Fruit fly (Drosophila melanogaster): ENCODE measurements around the gene CG7879.
A peak's percentile ranks its signal among the peaks of the same experiment; 100 is the strongest.

CG7879 gene

dm6 chr3L:1569966-1570276 is 1.5 kb upstream of the CG7879 start:
- TF ChIP-seq Hnf4 (GFP tag; optimal IDR thresholded peaks at IDR 0.05) = no peak
- no peak for TF ChIP-seq brk (GFP tag; optimal IDR thresholded peaks at IDR 0.05)
- peak; percentile 88 for TF ChIP-seq psq (GFP tag; optimal IDR thresholded peaks at IDR 0.05)
- TF ChIP-seq Abd-B (GFP tag; optimal IDR thresholded peaks at IDR 0.05) = no peak
- no peak for TF ChIP-seq Dfd (GFP tag; optimal IDR thresholded peaks at IDR 0.05)

DNA sequence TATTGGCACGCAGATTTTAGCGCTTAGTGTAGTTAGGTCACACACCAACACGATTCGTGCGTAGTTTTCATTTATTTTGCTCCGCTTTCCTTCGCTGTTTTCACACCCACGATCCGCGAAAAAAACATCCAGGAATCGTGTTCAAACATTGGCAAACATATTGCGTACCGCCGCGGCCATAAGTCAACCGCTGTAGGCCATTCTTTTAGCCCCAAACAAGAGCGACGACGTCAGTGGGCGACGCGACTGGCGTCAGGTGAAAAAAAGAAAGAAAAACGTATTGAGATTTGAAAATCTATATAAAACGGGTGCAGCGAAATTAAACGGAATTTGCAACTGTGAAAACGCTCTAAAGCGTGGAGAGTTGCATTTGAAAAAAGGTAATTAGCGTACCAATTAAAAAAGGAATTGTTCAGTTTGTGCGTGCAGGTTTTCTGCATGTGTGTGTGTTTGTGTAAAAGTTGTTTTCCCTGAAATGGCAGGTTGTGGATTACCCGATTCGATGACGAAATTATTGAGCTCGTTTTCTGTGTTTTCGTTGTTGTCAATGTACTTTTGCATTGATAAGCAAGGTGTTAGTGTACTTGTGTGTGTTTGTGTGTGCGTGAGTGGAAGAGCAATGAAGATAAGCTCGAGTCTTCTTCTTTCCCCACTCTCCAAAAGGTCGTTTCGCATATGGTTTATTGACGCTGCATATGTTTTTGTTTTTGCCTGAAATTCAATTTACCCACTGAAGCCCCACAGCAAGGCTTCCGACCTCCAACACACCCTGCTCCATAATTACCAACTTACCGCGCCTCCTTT is 956 bp upstream of the CG7879 start, which contains the start of gene Tmep:
Tmep (plus strand) TSS at position 20 of the 804 bp plus-strand sequence.
- TF ChIP-seq h (GFP tag; optimal IDR thresholded peaks at IDR 0.05) (no peak), Sp1 (GFP tag; optimal IDR thresholded peaks at IDR 0.05) (peak; percentile 22), Jra (GFP tag; optimal IDR thresholded peaks at IDR 0.05) (no peak), tai (GFP tag; optimal IDR thresholded peaks at IDR 0.05) (no peak), N (GFP tag; optimal IDR thresholded peaks at IDR 0.05) (no peak), Dif (GFP tag; optimal IDR thresholded peaks at IDR 0.05; ENCODE audit: partially characterized antibody) (no peak), CrebA (GFP tag; optimal IDR thresholded peaks at IDR 0.05; ENCODE audit: borderline replicate concordance) (no peak), foxo (GFP tag; optimal IDR thresholded peaks at IDR 0.05) (no peak), OdsH (GFP tag; optimal IDR thresholded peaks at IDR 0.05) (peak; percentile 30), Rel (GFP tag; optimal IDR thresholded peaks at IDR 0.05) (no peak), Rel (tag; optimal IDR thresholded peaks at IDR 0.05) (peak; percentile 85), woc (GFP tag; optimal IDR thresholded peaks at IDR 0.05) (no peak), ey (GFP tag; optimal IDR thresholded peaks at IDR 0.05) (no peak), dl (GFP tag; optimal IDR thresholded peaks at IDR 0.05; ENCODE audit: insufficient read depth in 1 of 2, partially characterized antibody in 2 of 2) (no peak), dmrt93B (GFP tag; optimal IDR thresholded peaks at IDR 0.05) (no peak), Abd-B (GFP tag; optimal IDR thresholded peaks at IDR 0.05) (no peak), CG9705 (GFP tag; optimal IDR thresholded peaks at IDR 0.05) (no peak), rgr (GFP tag; optimal IDR thresholded peaks at IDR 0.05) (no peak), Vsx2 (GFP tag; optimal IDR thresholded peaks at IDR 0.05; ENCODE audit: partially characterized antibody) (no peak), dsf (GFP tag; optimal IDR thresholded peaks at IDR 0.05; ENCODE audit: borderline replicate concordance) (no peak), Dfd (GFP tag; optimal IDR thresholded peaks at IDR 0.05) (no peak), jim (GFP tag; optimal IDR thresholded peaks at IDR 0.05) (no peak), psq (GFP tag; optimal IDR thresholded peaks at IDR 0.05) (no peak), fru (GFP tag; optimal IDR thresholded peaks at IDR 0.05) (peak; percentile 7), br (GFP tag; optimal IDR thresholded peaks at IDR 0.05) (no peak), Mio (GFP tag; optimal IDR thresholded peaks at IDR 0.05) (no peak), Hnf4 (GFP tag; optimal IDR thresholded peaks at IDR 0.05) (no peak), Hr83 (GFP tag; optimal IDR thresholded peaks at IDR 0.05; ENCODE audit: poor library complexity, severe bottlenecking) (peak; percentile 19), lola (GFP tag; optimal IDR thresholded peaks at IDR 0.05) (no peak), GATAd (GFP tag; optimal IDR thresholded peaks at IDR 0.05) (no peak), Myc (optimal IDR thresholded peaks at IDR 0.05) (peak; percentile 15)

- TF ChIP-seq Vsx2 (GFP tag; optimal IDR thresholded peaks at IDR 0.05; ENCODE audit: partially characterized antibody) (no peak), foxo (GFP tag; optimal IDR thresholded peaks at IDR 0.05) (no peak), dmrt93B (GFP tag; optimal IDR thresholded peaks at IDR 0.05) (no peak), HLH106 (tag; optimal IDR thresholded peaks at IDR 0.05) (no peak), pan (optimal IDR thresholded peaks at IDR 0.05) (no peak), Jra (GFP tag; optimal IDR thresholded peaks at IDR 0.05) (no peak), GATAd (GFP tag; optimal IDR thresholded peaks at IDR 0.05) (no peak), Abd-B (GFP tag; optimal IDR thresholded peaks at IDR 0.05) (no peak), Rel (GFP tag; optimal IDR thresholded peaks at IDR 0.05) (no peak), Rel (tag; optimal IDR thresholded peaks at IDR 0.05) (no peak), tai (GFP tag; optimal IDR thresholded peaks at IDR 0.05) (no peak), lola (GFP tag; optimal IDR thresholded peaks at IDR 0.05) (no peak)
Measured at dm6 chr3L:1565092-1565491, 3.3 kb downstream of the CG7879 start, which contains the start of gene CG12003. TSS of gene CG12003 (plus strand) at chr3L:1565392.

Data from whole organism, wandering third instar larva.